Worm (Caenorhabditis elegans) whole organism, midembryonic: ENCODE results near the gene ZK1307.9.

Experiments used
- T22C8.4 ChIP-seq: fragments of 200-800 bp; sonication (Bioruptor generic); IDR thresholded peaks from 2 replicates; pipeline ENCODE4 v1.3.6; 2022; ENCODE audit warnings: missing genetic modification characterization, missing compliant biosample characterization
- cog-1 ChIP-seq: sonication (generic microtip); optimal IDR thresholded peaks from 2 replicates; lab custom pipeline; 2016; ENCODE audit warnings: missing genetic modification characterization, missing compliant biosample characterization
- flt-1 ChIP-seq: fragments of 200-800 bp; sonication (Bioruptor generic); IDR thresholded peaks from 2 replicates; pipeline ENCODE4 v1.3.6; 2022; ENCODE audit warnings: missing genetic modification characterization, missing compliant biosample characterization
- klf-2 ChIP-seq: fragments of 200-800 bp; sonication (Bioruptor generic); conservative IDR thresholded peaks from 2 replicates; pipeline ENCODE4 v1.3.6; 2022; ENCODE audit warnings: missing genetic modification reagents, missing genetic modification characterization, missing compliant biosample characterization
- med-1 ChIP-seq: sonication (generic microtip); optimal IDR thresholded peaks from 2 replicates; lab custom pipeline; 2017; ENCODE audit warnings: missing genetic modification characterization, mild to moderate bottlenecking, missing compliant biosample characterization, antibody characterized with exemption, missing genetic modification reagents; ENCODE audit not compliant: insufficient read depth
- ref-1 ChIP-seq: fragments of 200-800 bp; sonication (Bioruptor generic); conservative IDR thresholded peaks from 2 replicates; pipeline ENCODE4 v1.3.6; 2022; ENCODE audit warnings: missing genetic modification reagents, missing genetic modification characterization, missing compliant biosample characterization
- tab-1 ChIP-seq: fragments of 200-800 bp; sonication (Bioruptor generic); IDR thresholded peaks from 2 replicates; pipeline ENCODE4 v1.3.6; 2022; ENCODE audit warnings: missing genetic modification characterization, missing compliant biosample characterization
- ztf-23 ChIP-seq: fragments of 200-800 bp; sonication (Bioruptor generic); IDR thresholded peaks from 2 replicates; pipeline ENCODE4 v1.3.6; 2022; ENCODE audit warnings: missing genetic modification reagents, missing genetic modification characterization, missing compliant biosample characterization
- ztf-29 ChIP-seq: fragments of 200-800 bp; sonication (Bioruptor generic); IDR thresholded peaks from 2 replicates; pipeline ENCODE4 v1.3.6; 2022; ENCODE audit warnings: missing genetic modification reagents, missing genetic modification characterization, missing compliant biosample characterization

The ZK1307.9 gene

ce11 chrII:9619995-9620535 is 29.2 kb upstream of the ZK1307.9 start:
- no peak for TF ChIP-seq ztf-23
- no peak for TF ChIP-seq ref-1 (GFP tag; lab: Robert Waterston, UW)
- no peak for TF ChIP-seq tab-1 (GFP tag; lab: Robert Waterston, UW)
- no peak for TF ChIP-seq flt-1 (GFP tag; lab: Robert Waterston, UW)
- TF ChIP-seq ztf-29 (GFP tag; lab: Robert Waterston, UW), result no peak
- no peak for TF ChIP-seq med-1 (GFP tag; lab: Kevin White, UChicago)
- TF ChIP-seq klf-2 (GFP tag; lab: Robert Waterston, UW), result no peak
- TF ChIP-seq T22C8.4, result no peak
- no peak for TF ChIP-seq cog-1

- TF ChIP-seq T22C8.4 (no peak), tab-1 (GFP tag; lab: Robert Waterston, UW) (no peak), ztf-29 (GFP tag; lab: Robert Waterston, UW) (no peak), ref-1 (GFP tag; lab: Robert Waterston, UW) (no peak), klf-2 (GFP tag; lab: Robert Waterston, UW) (no peak), cog-1 (no peak), med-1 (GFP tag; lab: Kevin White, UChicago) (no peak), flt-1 (GFP tag; lab: Robert Waterston, UW) (no peak), ztf-23 (no peak)
These were observed 28.7 kb upstream of the ZK1307.9 start for ce11 chrII:9620616-9621015.

- TF ChIP-seq flt-1 (GFP tag; lab: Robert Waterston, UW), result no peak
- no peak for TF ChIP-seq ztf-29 (GFP tag; lab: Robert Waterston, UW)
- no peak for TF ChIP-seq T22C8.4
- no peak for TF ChIP-seq med-1 (GFP tag; lab: Kevin White, UChicago)
- TF ChIP-seq tab-1 (GFP tag; lab: Robert Waterston, UW), result no peak
- TF ChIP-seq cog-1, result no peak
These were observed 28.2 kb upstream of the ZK1307.9 start for ce11 chrII:9621121-9621520.

ce11 chrII:9621913-9622348 is 27.4 kb upstream of the ZK1307.9 start:
- TF ChIP-seq ref-1 (GFP tag; lab: Robert Waterston, UW), result no peak
- no peak for TF ChIP-seq cog-1

- TF ChIP-seq med-1 (GFP tag; lab: Kevin White, UChicago) (no peak), T22C8.4 (no peak), ref-1 (GFP tag; lab: Robert Waterston, UW) (no peak), cog-1 (no peak), ztf-23 (no peak), tab-1 (GFP tag; lab: Robert Waterston, UW) (no peak), ztf-29 (GFP tag; lab: Robert Waterston, UW) (no peak), klf-2 (GFP tag; lab: Robert Waterston, UW) (no peak), flt-1 (GFP tag; lab: Robert Waterston, UW) (no peak)
These were observed 25.1 kb upstream of the ZK1307.9 start, which contains the start of the genes dnj-20 and ZK1307.8 for ce11 chrII:9624110-9624695. Gene dnj-20 (minus strand): TSS chrII:9624176. Gene ZK1307.8 (plus strand): TSS chrII:9624613.

ce11 chrII:9625930-9626329 is 23.4 kb upstream of the ZK1307.9 start:
- no peak for TF ChIP-seq ztf-29 (GFP tag; lab: Robert Waterston, UW)
- no peak for TF ChIP-seq T22C8.4
- TF ChIP-seq klf-2 (GFP tag; lab: Robert Waterston, UW), result no peak
- TF ChIP-seq med-1 (GFP tag; lab: Kevin White, UChicago), result no peak
- TF ChIP-seq ztf-23, result no peak

ce11 chrII:9636300-9636699 is 13.0 kb upstream of the ZK1307.9 start, which contains the start of gene ZK1307.7:
Gene ZK1307.7 (plus strand): TSS chrII:9636600.
- TF ChIP-seq med-1 (GFP tag; lab: Kevin White, UChicago) (no peak), flt-1 (GFP tag; lab: Robert Waterston, UW) (no peak), ztf-29 (GFP tag; lab: Robert Waterston, UW) (no peak), cog-1 (no peak), ztf-23 (no peak), tab-1 (GFP tag; lab: Robert Waterston, UW) (no peak), klf-2 (GFP tag; lab: Robert Waterston, UW) (no peak), T22C8.4 (no peak), ref-1 (GFP tag; lab: Robert Waterston, UW) (no peak)

ce11 chrII:9644438-9644837 is 4.9 kb upstream of the ZK1307.9 start, which contains the start of gene fzr-1:
Gene fzr-1 (minus strand): TSS chrII:9644466.
- TF ChIP-seq ref-1 (GFP tag; lab: Robert Waterston, UW) (no peak), tab-1 (GFP tag; lab: Robert Waterston, UW) (no peak), ztf-29 (GFP tag; lab: Robert Waterston, UW) (no peak), klf-2 (GFP tag; lab: Robert Waterston, UW) (no peak), ztf-23 (no peak)

ce11 chrII:9644940-9645634 is 4.2 kb upstream of the ZK1307.9 start:
- TF ChIP-seq cog-1 (no peak), ref-1 (GFP tag; lab: Robert Waterston, UW) (no peak), flt-1 (GFP tag; lab: Robert Waterston, UW) (no peak), klf-2 (GFP tag; lab: Robert Waterston, UW) (no peak), ztf-29 (GFP tag; lab: Robert Waterston, UW) (peak; percentile 25; the same call in 1 of the 2 replicates)

ce11 chrII:9646122-9646555 is 3.2 kb upstream of the ZK1307.9 start:
- TF ChIP-seq ref-1 (GFP tag; lab: Robert Waterston, UW), result no peak
- TF ChIP-seq flt-1 (GFP tag; lab: Robert Waterston, UW), result peak; percentile 67; the same call in 1 of the 2 replicates
- TF ChIP-seq med-1 (GFP tag; lab: Kevin White, UChicago), result no peak
- TF ChIP-seq T22C8.4, result peak; percentile 82
- peak; percentile 65 for TF ChIP-seq cog-1
- no peak for TF ChIP-seq klf-2 (GFP tag; lab: Robert Waterston, UW)
- peak; percentile 62; the same call in 1 of the 2 replicates for TF ChIP-seq ztf-23
- no peak for TF ChIP-seq ztf-29 (GFP tag; lab: Robert Waterston, UW)
- 0 out of 2 replicates have a peak, but pooled peaks have one; percentile 53 for TF ChIP-seq tab-1 (GFP tag; lab: Robert Waterston, UW)
